Fruit fly (Drosophila melanogaster) ovary, adult (tissue): ENCODE results near the gene CG18262.

Source experiments
- CG17801 ChIP-seq: fragments of 200-800 bp; optimal IDR thresholded peaks from 2 replicates; lab custom pipeline; 2019; ENCODE audit warnings: missing biosample characterization, mild to moderate bottlenecking, missing genetic modification characterization, moderate library complexity; ENCODE audit not compliant: partially characterized antibody

The CG18262 gene

DNA sequence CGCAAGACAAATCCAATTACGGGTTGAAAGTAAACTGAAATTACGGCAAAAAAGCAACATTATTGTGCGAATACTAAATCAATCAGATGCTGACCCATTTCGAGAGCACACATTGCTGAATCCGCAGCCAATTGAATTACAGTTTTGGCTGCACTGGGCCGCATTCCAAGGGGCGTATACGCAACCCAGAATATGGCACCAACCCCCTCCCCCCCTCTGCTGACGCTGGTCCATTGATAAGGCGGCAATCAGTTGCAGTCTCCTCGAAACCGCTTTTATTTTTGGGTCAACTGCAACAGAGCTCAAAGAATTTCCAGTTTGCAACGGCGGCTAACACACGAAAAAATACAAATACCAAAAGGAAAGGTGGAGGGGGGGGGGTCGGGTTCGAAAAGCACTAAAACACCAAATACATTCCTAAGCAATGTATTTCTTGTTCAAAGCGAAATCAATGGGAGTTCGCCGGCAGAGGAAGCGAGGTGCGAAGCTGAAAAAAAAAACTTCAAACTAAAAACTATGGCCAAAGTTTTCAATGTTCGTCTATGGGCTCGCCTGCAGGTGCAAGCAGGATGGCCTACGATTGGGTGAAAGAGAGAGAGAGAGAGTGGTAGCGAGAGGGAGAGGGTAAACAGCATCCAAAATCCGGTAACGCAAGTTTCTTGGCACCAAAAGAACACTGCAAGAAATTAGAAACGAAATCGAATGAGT is 42.9 kb downstream of the CG18262 start:
- no peak for TF ChIP-seq CG17801 (GFP tag; lab: Kevin White, UChicago)

DNA sequence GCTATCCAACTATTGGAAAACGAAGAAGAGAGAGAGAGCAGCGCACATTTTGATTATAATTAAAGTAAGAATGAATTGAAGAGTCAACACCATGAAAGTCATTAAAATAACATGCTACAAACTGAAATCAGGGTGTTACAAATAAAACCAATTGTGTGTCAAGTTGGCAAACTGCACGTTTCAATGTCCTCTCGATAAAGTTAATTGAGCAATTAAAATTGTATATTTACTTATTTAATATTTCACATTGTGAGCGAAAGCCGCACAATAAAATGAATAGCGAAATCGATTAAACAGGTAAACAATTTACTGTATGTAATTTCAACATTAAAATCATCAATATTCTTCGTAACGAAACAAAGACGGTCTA is 43.4 kb downstream of the CG18262 start:
- no peak for TF ChIP-seq CG17801 (GFP tag; lab: Kevin White, UChicago)

DNA sequence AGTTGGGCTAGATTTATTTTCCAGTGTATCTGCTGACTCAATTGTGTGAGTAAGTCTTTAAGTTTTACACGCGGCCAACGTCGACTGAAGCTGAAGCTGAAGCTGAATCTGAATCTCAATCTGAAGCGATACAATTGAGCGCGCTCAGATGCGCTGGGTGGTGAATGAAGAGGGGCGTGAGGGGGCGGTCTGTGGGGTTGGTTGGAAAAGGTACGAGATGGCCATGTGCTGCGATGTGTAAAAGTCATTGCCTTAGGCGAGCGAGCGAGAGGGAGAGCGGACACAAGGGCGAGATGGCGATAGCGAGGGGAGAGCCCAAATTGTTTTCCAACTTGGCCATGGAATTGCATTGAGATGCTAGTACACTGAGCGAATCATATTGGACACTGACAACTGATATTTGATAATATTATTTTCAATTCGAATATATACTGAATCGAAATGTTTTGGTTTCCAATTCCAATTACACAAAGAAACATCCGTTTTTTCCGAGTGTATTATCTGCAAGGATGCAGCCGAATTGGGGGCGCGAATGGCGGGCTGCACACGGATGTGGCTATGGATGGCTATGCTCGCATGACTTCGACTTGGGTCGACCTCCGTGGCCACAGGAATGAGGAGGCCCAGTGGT is 44.0 kb downstream of the CG18262 start:
- no peak for TF ChIP-seq CG17801 (GFP tag; lab: Kevin White, UChicago)

DNA sequence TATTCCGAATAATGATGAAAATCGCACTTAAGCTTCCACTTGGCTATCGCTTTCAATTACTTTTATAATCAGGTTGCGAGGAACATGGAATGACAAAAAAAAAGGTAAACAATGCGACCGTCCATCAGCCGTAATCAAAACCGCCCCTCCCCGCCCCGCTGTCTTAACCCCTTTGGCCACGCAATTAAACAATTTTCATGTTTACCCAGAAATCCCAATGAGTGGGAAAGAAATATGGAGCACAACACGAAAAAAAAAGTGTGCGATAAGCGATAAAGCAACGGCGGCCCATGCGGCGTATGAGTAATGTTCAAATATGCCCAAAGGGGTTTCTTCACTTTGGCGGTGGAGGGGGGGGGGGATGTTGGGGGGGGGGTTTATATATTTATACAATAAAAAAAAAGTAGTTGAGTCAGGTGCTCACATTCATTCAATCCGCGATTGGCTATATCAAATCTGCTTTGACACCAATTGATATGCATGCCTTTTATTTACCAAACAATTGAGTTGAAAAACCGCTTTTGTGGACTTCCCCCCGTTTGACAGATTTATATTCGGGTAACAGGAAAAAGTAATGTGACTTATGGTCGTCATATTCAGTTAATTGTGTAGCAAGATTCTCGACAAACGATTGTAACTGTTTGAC is 46.3 kb downstream of the CG18262 start:
- TF ChIP-seq CG17801 (GFP tag; lab: Kevin White, UChicago), result no peak

DNA sequence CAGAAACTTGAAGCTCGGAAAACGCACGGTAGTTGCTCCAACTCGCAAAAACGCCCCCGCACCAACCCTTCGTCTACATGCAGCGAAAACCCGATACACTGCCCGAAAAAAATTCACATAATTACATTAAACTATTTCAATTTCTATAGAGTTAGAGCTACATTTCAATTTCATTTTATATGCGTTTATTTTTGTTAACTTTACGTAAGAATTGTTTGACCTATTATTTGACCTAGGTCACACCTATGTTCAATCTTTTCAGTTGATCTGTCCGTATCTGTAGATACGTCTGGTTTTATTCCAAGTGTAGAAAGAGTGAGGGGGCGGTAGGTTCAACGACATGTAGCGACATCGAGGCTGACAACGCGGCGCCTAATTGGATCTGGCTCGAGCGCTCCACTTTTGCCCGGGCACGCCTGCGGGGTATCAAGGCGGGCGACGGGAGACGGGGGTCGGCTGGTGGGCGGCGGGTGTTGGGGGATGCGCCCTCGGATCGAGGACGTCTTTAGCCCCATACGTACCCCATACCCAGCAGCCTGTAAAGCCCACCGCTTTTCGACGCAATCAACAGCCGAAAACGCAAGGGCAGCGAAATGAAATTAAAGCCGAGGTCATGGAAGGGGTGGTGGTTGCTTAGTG is 50.1 kb downstream of the CG18262 start:
- no peak for TF ChIP-seq CG17801 (GFP tag; lab: Kevin White, UChicago)
